Worm (Caenorhabditis elegans) whole organism, L4 larva: Measurements from ENCODE around the gene rcd-1.

Source experiments
- T20F7.1 ChIP-seq: fragments of 200-800 bp; sonication (Bioruptor generic); optimal IDR thresholded peaks from 2 replicates; lab custom pipeline; 2018; ENCODE audit warnings: mild to moderate bottlenecking, missing genetic modification characterization, missing compliant biosample characterization
- Y48G9A.11 ChIP-seq: fragments of 200-800 bp; sonication (Bioruptor generic); IDR thresholded peaks from 2 replicates; pipeline ENCODE4 v1.3.6; 2022; ENCODE audit warnings: missing genetic modification reagents, missing genetic modification characterization, missing compliant biosample characterization
- ces-1 ChIP-seq: fragments of 150-350 bp; sonication (generic microtip); optimal IDR thresholded peaks from 4 replicates; lab custom pipeline; 2014; ENCODE audit warnings: missing biosample characterization, missing genetic modification reagents, missing genetic modification characterization
- dpl-1 ChIP-seq: fragments of 150-350 bp; optimal IDR thresholded peaks from 2 replicates; lab custom pipeline; 2014; ENCODE audit warnings: missing biosample characterization, missing genetic modification reagents, missing genetic modification characterization
- fkh-10 ChIP-seq: fragments of 150-350 bp; optimal IDR thresholded peaks from 2 replicates; lab custom pipeline; 2014; ENCODE audit warnings: missing biosample characterization, missing genetic modification reagents, missing genetic modification characterization
- hlh-11 ChIP-seq: fragments of 200-800 bp; sonication (Bioruptor generic); optimal IDR thresholded peaks from 2 replicates; lab custom pipeline; 2018; ENCODE audit warnings: mild to moderate bottlenecking, missing genetic modification characterization, missing compliant biosample characterization
- lir-3 ChIP-seq: sonication (generic microtip); optimal IDR thresholded peaks from 2 replicates; lab custom pipeline; 2016; ENCODE audit warnings: mild to moderate bottlenecking, missing genetic modification characterization, missing compliant biosample characterization
- nhr-11 ChIP-seq: fragments of 150-350 bp; optimal IDR thresholded peaks from 2 replicates; lab custom pipeline; 2014; ENCODE audit warnings: missing biosample characterization, missing genetic modification characterization
- nhr-237 ChIP-seq: sonication (generic microtip); optimal IDR thresholded peaks from 2 replicates; lab custom pipeline; 2017; ENCODE audit warnings: missing biosample characterization, missing genetic modification characterization
- nhr-6 ChIP-seq: fragments of 150-350 bp; optimal IDR thresholded peaks from 2 replicates; lab custom pipeline; 2014; ENCODE audit warnings: missing biosample characterization, missing genetic modification characterization
- nhr-76 ChIP-seq: fragments of 150-350 bp; optimal IDR thresholded peaks from 2 replicates; lab custom pipeline; 2014; ENCODE audit warnings: missing biosample characterization, missing genetic modification characterization
- rbr-2 ChIP-seq: sonication (generic microtip); optimal IDR thresholded peaks from 2 replicates; lab custom pipeline; 2016; ENCODE audit warnings: missing genotype, missing genetic modification characterization, missing compliant biosample characterization
- vab-7 ChIP-seq: fragments of 200-800 bp; sonication (Bioruptor generic); IDR thresholded peaks from 2 replicates; pipeline ENCODE4 v1.3.6; 2022; ENCODE audit warnings: missing genetic modification reagents, missing genetic modification characterization, missing compliant biosample characterization
- zag-1 ChIP-seq: fragments of 150-350 bp; optimal IDR thresholded peaks from 2 replicates; lab custom pipeline; 2014; ENCODE audit warnings: missing biosample characterization, missing genetic modification characterization

- TF ChIP-seq nhr-76 (no peak), zag-1 (no peak), nhr-237 (tag; lab: Kevin White, UChicago) (no peak), rbr-2 (tag; lab: Kevin White, UChicago) (no peak), ces-1 (GFP tag; lab: Kevin White, UChicago) (no peak), lir-3 (tag; lab: Kevin White, UChicago) (no peak), nhr-6 (tag; lab: Kevin White, UChicago) (no peak), T20F7.1 (no peak), dpl-1 (GFP tag; lab: Kevin White, UChicago) (no peak), Y48G9A.11 (GFP tag; lab: Robert Waterston, UW) (no peak), hlh-11 (tag; lab: Kevin White, UChicago) (no peak), vab-7 (GFP tag; lab: Robert Waterston, UW) (no peak), nhr-11 (no peak), fkh-10 (GFP tag; lab: Kevin White, UChicago) (no peak)
These were observed 22.0 kb upstream of the rcd-1 start, which contains the start of the genes sdz-12 and bath-31 for ce11 chrII:3731723-3732122.
